Fruit fly (Drosophila melanogaster): ENCODE measurements around the gene ND-SGDH.

ND-SGDH gene

dm6 chr3L:12099329-12100031 lies 38.9 kb downstream of the ND-SGDH start:
- TF ChIP-seq psq (optimal IDR thresholded peaks at IDR 0.05) (no peak), CG8478 (optimal IDR thresholded peaks at IDR 0.05) (no peak), usp (GFP tag; optimal IDR thresholded peaks at IDR 0.05) (no peak), Dll (optimal IDR thresholded peaks at IDR 0.05) (no peak), EcR (GFP tag; optimal IDR thresholded peaks at IDR 0.05) (no peak), pan (optimal IDR thresholded peaks at IDR 0.05) (no peak)

- TF ChIP-seq CG8478 (optimal IDR thresholded peaks at IDR 0.05) (no peak), EcR (GFP tag; optimal IDR thresholded peaks at IDR 0.05) (no peak), usp (GFP tag; optimal IDR thresholded peaks at IDR 0.05) (no peak), Dll (optimal IDR thresholded peaks at IDR 0.05) (no peak), psq (optimal IDR thresholded peaks at IDR 0.05) (no peak), pan (optimal IDR thresholded peaks at IDR 0.05) (no peak)
Measured at dm6 chr3L:12096799-12097662, 41.4 kb downstream of the ND-SGDH start.

dm6 chr3L:12095960-12096359 lies 42.4 kb downstream of the ND-SGDH start:
- TF ChIP-seq Dll (optimal IDR thresholded peaks at IDR 0.05) (no peak), EcR (GFP tag; optimal IDR thresholded peaks at IDR 0.05) (no peak), psq (optimal IDR thresholded peaks at IDR 0.05) (no peak), CG8478 (optimal IDR thresholded peaks at IDR 0.05) (no peak), pan (optimal IDR thresholded peaks at IDR 0.05) (no peak)

- no peak for TF ChIP-seq psq (optimal IDR thresholded peaks at IDR 0.05)
- TF ChIP-seq usp (GFP tag; optimal IDR thresholded peaks at IDR 0.05) = no peak
- TF ChIP-seq EcR (GFP tag; optimal IDR thresholded peaks at IDR 0.05) = no peak
Measured at dm6 chr3L:12092860-12093359, 45.5 kb downstream of the ND-SGDH start.

- TF ChIP-seq CG8478 (optimal IDR thresholded peaks at IDR 0.05) = no peak
- no peak for TF ChIP-seq usp (GFP tag; optimal IDR thresholded peaks at IDR 0.05)
- TF ChIP-seq pan (optimal IDR thresholded peaks at IDR 0.05) = no peak
- no peak for TF ChIP-seq Dll (optimal IDR thresholded peaks at IDR 0.05)
- no peak for TF ChIP-seq EcR (GFP tag; optimal IDR thresholded peaks at IDR 0.05)
- TF ChIP-seq psq (optimal IDR thresholded peaks at IDR 0.05) = no peak
Measured at dm6 chr3L:12090898-12091685, 47.3 kb downstream of the ND-SGDH start.

- TF ChIP-seq pan (optimal IDR thresholded peaks at IDR 0.05) (no peak), EcR (GFP tag; optimal IDR thresholded peaks at IDR 0.05) (no peak), usp (GFP tag; optimal IDR thresholded peaks at IDR 0.05) (no peak)
Measured at dm6 chr3L:12090184-12090897, 48.0 kb downstream of the ND-SGDH start.

dm6 chr3L:12088326-12088725 lies 50.1 kb downstream of the ND-SGDH start, which contains the start of gene CG17154:
CG17154 (plus strand) TSS chr3L:12088626.
- TF ChIP-seq pan (optimal IDR thresholded peaks at IDR 0.05) = no peak
- no peak for TF ChIP-seq psq (optimal IDR thresholded peaks at IDR 0.05)
- no peak for TF ChIP-seq Dll (optimal IDR thresholded peaks at IDR 0.05)
- no peak for TF ChIP-seq usp (GFP tag; optimal IDR thresholded peaks at IDR 0.05)
- no peak for TF ChIP-seq EcR (GFP tag; optimal IDR thresholded peaks at IDR 0.05)
- TF ChIP-seq CG8478 (optimal IDR thresholded peaks at IDR 0.05) = no peak
